Fruit fly (Drosophila melanogaster) whole organism, embryonic: Measurements from ENCODE around the gene Lcp65Ac.
A peak's percentile ranks its signal among the peaks of the same experiment; 100 is the strongest.

Experiments
- Aef1 ChIP-seq: fragments of 200-800 bp; sonication (Bioruptor generic); IDR thresholded peaks from 3 replicates; pipeline ENCODE4 v1.3.6; 2022; ENCODE audit warnings: missing biosample characterization, missing genetic modification characterization
- Atf-2 ChIP-seq: fragments of 200-800 bp; sonication (Bioruptor generic); optimal IDR thresholded peaks from 2 replicates; lab custom pipeline; 2016; ENCODE audit warnings: missing biosample characterization, missing genetic modification characterization
- CG10366 ChIP-seq: fragments of 200-800 bp; sonication (Bioruptor generic); IDR thresholded peaks from 2 replicates; pipeline ENCODE4 v1.3.6; 2022; ENCODE audit warnings: missing biosample characterization, missing genetic modification characterization
- CG10543 ChIP-seq: fragments of 200-800 bp; sonication (Bioruptor generic); optimal IDR thresholded peaks from 3 replicates; lab custom pipeline; 2017; ENCODE audit warnings: missing biosample characterization, mild to moderate bottlenecking, missing genetic modification characterization, moderate library complexity
- CG11247 ChIP-seq: fragments of 200-800 bp; sonication (Bioruptor generic); IDR thresholded peaks from 2 replicates; pipeline ENCODE4 v1.3.6; 2022; ENCODE audit warnings: missing biosample characterization, missing genetic modification characterization
- CG13123 ChIP-seq: fragments of 200-800 bp; sonication (Bioruptor generic); optimal IDR thresholded peaks from 2 replicates; lab custom pipeline; 2016; ENCODE audit warnings: missing biosample characterization, missing genetic modification characterization
- CG13287 ChIP-seq: fragments of 200-800 bp; sonication (Bioruptor generic); IDR thresholded peaks from 2 replicates; pipeline ENCODE4 v1.3.6; 2022; ENCODE audit warnings: missing biosample characterization, missing genetic modification characterization; ENCODE audit not compliant: partially characterized antibody
- CG13296 ChIP-seq: fragments of 200-800 bp; sonication (Bioruptor generic); optimal IDR thresholded peaks from 3 replicates; lab custom pipeline; 2018; ENCODE audit warnings: missing biosample characterization, mild to moderate bottlenecking, missing genetic modification characterization
- CG15514 ChIP-seq: fragments of 200-800 bp; sonication (Bioruptor generic); optimal IDR thresholded peaks from 3 replicates; lab custom pipeline; 2017; ENCODE audit warnings: missing biosample characterization, missing genetic modification characterization, mild to moderate bottlenecking, moderate library complexity, missing genetic modification reagents
- CG1602 ChIP-seq: fragments of 200-800 bp; sonication (Bioruptor generic); optimal IDR thresholded peaks from 3 replicates; lab custom pipeline; 2016; ENCODE audit warnings: missing biosample characterization, missing genetic modification characterization
- CG1603 ChIP-seq: fragments of 200-800 bp; sonication (Bioruptor generic); optimal IDR thresholded peaks from 2 replicates; lab custom pipeline; 2019; ENCODE audit warnings: missing biosample characterization, mild to moderate bottlenecking, missing genetic modification characterization, moderate library complexity
- CG1647 ChIP-seq: fragments of 200-800 bp; sonication (Bioruptor generic); optimal IDR thresholded peaks from 3 replicates; lab custom pipeline; 2016; ENCODE audit warnings: missing biosample characterization, missing genetic modification characterization
- CG16813 ChIP-seq: fragments of 200-800 bp; sonication (Bioruptor generic); IDR thresholded peaks from 3 replicates; pipeline ENCODE4 v1.3.6; 2022; ENCODE audit warnings: missing biosample characterization, missing genetic modification characterization; ENCODE audit not compliant: partially characterized antibody
- CG17328 ChIP-seq: fragments of 200-800 bp; sonication (Bioruptor generic); IDR thresholded peaks from 2 replicates; pipeline ENCODE4 v1.3.6; 2022; ENCODE audit warnings: missing biosample characterization, missing genetic modification characterization
- CG17361 ChIP-seq: fragments of 200-800 bp; sonication (Bioruptor generic); IDR thresholded peaks from 3 replicates; pipeline ENCODE4 v1.3.6; 2022; ENCODE audit warnings: missing biosample characterization, missing genetic modification characterization
- CG2120 ChIP-seq: fragments of 200-800 bp; sonication (Bioruptor generic); optimal IDR thresholded peaks from 3 replicates; lab custom pipeline; 2016; ENCODE audit warnings: missing biosample characterization, missing genetic modification characterization
- CG3065 ChIP-seq: fragments of 200-800 bp; sonication (Bioruptor generic); optimal IDR thresholded peaks from 2 replicates; lab custom pipeline; 2016; ENCODE audit warnings: missing biosample characterization, missing genetic modification characterization
- CG34224 ChIP-seq: fragments of 200-800 bp; sonication (Bioruptor generic); IDR thresholded peaks from 3 replicates; pipeline ENCODE4 v1.3.6; 2022; ENCODE audit warnings: missing biosample characterization, missing genetic modification characterization; ENCODE audit not compliant: partially characterized antibody
- CG3838 ChIP-seq: fragments of 200-800 bp; sonication (Bioruptor generic); optimal IDR thresholded peaks from 3 replicates; lab custom pipeline; 2016; ENCODE audit warnings: missing biosample characterization, missing genetic modification characterization
- CG5953 ChIP-seq: fragments of 200-800 bp; sonication (Bioruptor generic); IDR thresholded peaks from 2 replicates; pipeline ENCODE4 v1.3.6; 2022; ENCODE audit warnings: missing biosample characterization, missing genetic modification characterization
- CG6683 ChIP-seq: fragments of 200-800 bp; sonication (Bioruptor generic); optimal IDR thresholded peaks from 2 replicates; lab custom pipeline; 2017; ENCODE audit warnings: missing biosample characterization, mild to moderate bottlenecking, missing genetic modification characterization, missing genetic modification reagents
- CG7745 ChIP-seq: fragments of 200-800 bp; sonication (Bioruptor generic); optimal IDR thresholded peaks from 2 replicates; lab custom pipeline; 2018; ENCODE audit warnings: missing biosample characterization, mild to moderate bottlenecking, missing genetic modification characterization, moderate library complexity
- CG7963 ChIP-seq: fragments of 200-800 bp; sonication (Bioruptor generic); IDR thresholded peaks from 3 replicates; pipeline ENCODE4 v1.3.6; 2022; ENCODE audit warnings: missing biosample characterization, missing genetic modification characterization; ENCODE audit not compliant: partially characterized antibody
- CG8359 ChIP-seq: fragments of 200-800 bp; sonication (Bioruptor generic); optimal IDR thresholded peaks from 2 replicates; lab custom pipeline; 2017; ENCODE audit warnings: missing biosample characterization, mild to moderate bottlenecking, missing genetic modification characterization, borderline replicate concordance
- CHES-1-like ChIP-seq: fragments of 200-800 bp; sonication (Bioruptor generic); optimal IDR thresholded peaks from 2 replicates; lab custom pipeline; 2016; ENCODE audit warnings: missing biosample characterization, missing genetic modification characterization
- E2f2 ChIP-seq: fragments of 200-800 bp; sonication (Bioruptor generic); IDR thresholded peaks from 2 replicates; pipeline ENCODE4 v1.3.6; 2022; ENCODE audit warnings: missing biosample characterization, missing genetic modification characterization
- H15 ChIP-seq: fragments of 200-800 bp; sonication (Bioruptor generic); IDR thresholded peaks from 3 replicates; pipeline ENCODE4 v1.3.6; 2022; ENCODE audit warnings: missing biosample characterization, missing genetic modification characterization
- Hr51 ChIP-seq, 2 experiments: fragments of 200-800 bp; sonication (Bioruptor generic); optimal IDR thresholded peaks; 2 replicates in 1 of 2; 3 replicates in 1 of 2; lab custom pipeline; 2016 to 2018; ENCODE audit warnings: missing biosample characterization in 2 of 2, missing genetic modification characterization in 2 of 2, mild to moderate bottlenecking in 1 of 2, moderate library complexity in 1 of 2
- Hr78 ChIP-seq, 2 experiments: fragments of 200-800 bp in 1 of 2; fragments of >200 bp in 1 of 2; sonication (Bioruptor generic) in 1 of 2; optimal IDR thresholded peaks; 2 replicates each; lab custom pipeline; 2017 to 2019; ENCODE audit warnings: missing biosample characterization in 2 of 2, missing genetic modification characterization in 2 of 2, mild to moderate bottlenecking in 1 of 2, moderate library complexity in 1 of 2
- Lim3 ChIP-seq: fragments of 200-800 bp; sonication (Bioruptor generic); IDR thresholded peaks from 2 replicates; pipeline ENCODE4 v1.3.6; 2022; ENCODE audit warnings: missing biosample characterization, missing genetic modification characterization
- Nf-YC ChIP-seq: fragments of 200-800 bp; optimal IDR thresholded peaks from 3 replicates; lab custom pipeline; 2019; ENCODE audit warnings: missing biosample characterization, mild to moderate bottlenecking, missing genetic modification characterization, moderate library complexity
- Poxn ChIP-seq: fragments of 200-800 bp; sonication (Bioruptor generic); IDR thresholded peaks from 2 replicates; pipeline ENCODE4 v1.3.6; 2022; ENCODE audit warnings: missing biosample characterization, missing genetic modification characterization
- Scr ChIP-seq: fragments of 200-800 bp; sonication (Bioruptor generic); IDR thresholded peaks from 2 replicates; pipeline ENCODE4 v1.3.6; 2022; ENCODE audit warnings: missing biosample characterization, missing genetic modification characterization; ENCODE audit not compliant: partially characterized antibody
- Sry-β ChIP-seq: fragments of 200-800 bp; sonication (Bioruptor generic); optimal IDR thresholded peaks from 2 replicates; lab custom pipeline; 2018; ENCODE audit warnings: missing biosample characterization, mild to moderate bottlenecking, missing genetic modification characterization, moderate library complexity
- Xrp1 ChIP-seq: fragments of 200-800 bp; sonication (Bioruptor generic); IDR thresholded peaks from 2 replicates; pipeline ENCODE4 v1.3.6; 2022; ENCODE audit warnings: missing biosample characterization, missing genetic modification characterization
- bowl ChIP-seq: fragments of 200-800 bp; sonication (Bioruptor generic); IDR thresholded peaks from 2 replicates; pipeline ENCODE4 v1.3.6; 2022; ENCODE audit warnings: missing biosample characterization, missing genetic modification characterization
- br ChIP-seq: fragments of >200 bp; optimal IDR thresholded peaks from 2 replicates; lab custom pipeline; 2017
- caup ChIP-seq: fragments of 200-800 bp; sonication (Bioruptor generic); optimal IDR thresholded peaks from 3 replicates; lab custom pipeline; 2017; ENCODE audit warnings: missing biosample characterization, mild to moderate bottlenecking, missing genetic modification characterization, moderate library complexity; ENCODE audit not compliant: severe bottlenecking
- croc ChIP-seq: fragments of 200-800 bp; sonication (Bioruptor generic); conservative IDR thresholded peaks from 3 replicates; pipeline ENCODE4 v1.3.6; 2022; ENCODE audit warnings: missing biosample characterization, missing genetic modification characterization
- disco-r ChIP-seq: fragments of 200-800 bp; sonication (Bioruptor generic); optimal IDR thresholded peaks from 2 replicates; lab custom pipeline; 2016; ENCODE audit warnings: missing biosample characterization, missing genetic modification characterization
- esg ChIP-seq: fragments of 200-800 bp; sonication (Bioruptor generic); conservative IDR thresholded peaks from 2 replicates; pipeline ENCODE4 v1.3.6; 2022; ENCODE audit warnings: missing biosample characterization, missing genetic modification characterization
- eve ChIP-seq, 2 experiments: fragments of >200 bp; optimal IDR thresholded peaks; 2 replicates each; lab custom pipeline; 2017; ENCODE audit warnings: missing biosample characterization in 2 of 2, missing genetic modification characterization in 2 of 2
- ewg ChIP-seq: fragments of 200-800 bp; sonication (Bioruptor generic); optimal IDR thresholded peaks from 3 replicates; lab custom pipeline; 2017; ENCODE audit warnings: mild to moderate bottlenecking, missing biosample characterization, missing genetic modification reagents, missing genetic modification characterization
- nerfin-1 ChIP-seq: fragments of 200-800 bp; sonication (Bioruptor generic); optimal IDR thresholded peaks from 3 replicates; lab custom pipeline; 2019; ENCODE audit warnings: missing biosample characterization, mild to moderate bottlenecking, missing genetic modification characterization, moderate library complexity
- pb ChIP-seq: fragments of 200-800 bp; sonication (Bioruptor generic); optimal IDR thresholded peaks from 3 replicates; lab custom pipeline; 2016; ENCODE audit warnings: missing biosample characterization, missing genetic modification characterization
- peb ChIP-seq: fragments of 200-800 bp; sonication (Bioruptor generic); IDR thresholded peaks from 2 replicates; pipeline ENCODE4 v1.3.6; 2022; ENCODE audit warnings: missing biosample characterization, missing genetic modification characterization
- repo ChIP-seq: fragments of 200-800 bp; sonication (Bioruptor generic); optimal IDR thresholded peaks from 2 replicates; lab custom pipeline; 2016; ENCODE audit warnings: missing biosample characterization, missing genetic modification characterization
- ro ChIP-seq: fragments of 200-800 bp; sonication (Bioruptor generic); IDR thresholded peaks from 2 replicates; pipeline ENCODE4 v1.3.6; 2022; ENCODE audit warnings: missing biosample characterization, missing genetic modification characterization
- ssp ChIP-seq: fragments of 200-800 bp; sonication (Bioruptor generic); IDR thresholded peaks from 2 replicates; pipeline ENCODE4 v1.3.6; 2022; ENCODE audit warnings: missing biosample characterization, missing genetic modification characterization
- tin ChIP-seq: fragments of 200-800 bp; sonication (Bioruptor generic); optimal IDR thresholded peaks from 3 replicates; lab custom pipeline; 2016; ENCODE audit warnings: missing biosample characterization, missing genetic modification characterization
- z ChIP-seq: fragments of 200-800 bp; sonication (Bioruptor generic); IDR thresholded peaks from 3 replicates; pipeline ENCODE4 v1.3.6; 2022; ENCODE audit warnings: missing biosample characterization, missing genetic modification characterization

Gene Lcp65Ac

DNA sequence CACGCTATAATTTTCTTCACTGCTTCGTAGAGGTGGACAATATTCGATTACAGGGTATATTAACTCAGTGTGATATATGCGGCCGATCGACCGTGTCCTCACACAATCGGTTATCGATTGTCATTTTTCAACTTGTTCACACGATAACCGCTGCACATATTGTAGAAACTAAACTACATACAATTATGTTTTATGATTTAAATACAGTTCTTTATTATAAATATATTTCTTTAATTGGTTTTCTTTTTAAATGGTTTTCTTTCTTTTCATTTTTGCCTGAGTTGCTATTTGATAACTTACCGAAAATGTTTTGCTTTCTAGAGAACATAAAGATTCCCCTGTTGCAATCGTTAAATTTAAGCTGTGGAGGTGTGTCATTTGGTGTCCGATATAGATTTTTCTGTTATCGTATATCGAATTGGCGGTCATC, 29.2 kb downstream of the Lcp65Ac start, which contains the start of the genes fmt and CG7376 (continued):
- no peak for TF ChIP-seq CG3838 (GFP tag; lab: Kevin White, UChicago)
- peak; percentile 65 for TF ChIP-seq E2f2 (GFP tag; lab: Robert Waterston, UW)
- no peak for TF ChIP-seq Aef1 (GFP tag; lab: Robert Waterston, UW)
- no peak for TF ChIP-seq repo (GFP tag; lab: Kevin White, UChicago)
- peak; percentile 10 for TF ChIP-seq CG1602 (GFP tag; lab: Kevin White, UChicago)
- peak; percentile 80 for TF ChIP-seq Scr (GFP tag; lab: Robert Waterston, UW)
- TF ChIP-seq bowl (GFP tag; lab: Robert Waterston, UW), result no peak
- TF ChIP-seq CG16813, result peak; percentile 81
- TF ChIP-seq CG17361, result no peak
- TF ChIP-seq CG11247 (GFP tag; lab: Robert Waterston, UW), result no peak
- no peak for TF ChIP-seq Hr78 (GFP tag; optimal IDR thresholded peaks at IDR 0.05; lab: Kevin White, UChicago)
- TF ChIP-seq CG34224 (GFP tag; lab: Robert Waterston, UW), result peak; percentile 69; the same call in 2 of the 3 replicates
- no peak for TF ChIP-seq z
- no peak for TF ChIP-seq CG13296 (GFP tag; lab: Kevin White, UChicago)
- TF ChIP-seq CG6683 (GFP tag; lab: Kevin White, UChicago), result no peak
- peak; percentile 70 for TF ChIP-seq CG13287
- no peak for TF ChIP-seq tin (GFP tag; lab: Kevin White, UChicago)
- TF ChIP-seq CG1603 (tag; lab: Kevin White, UChicago), result no peak
- TF ChIP-seq CG1647 (GFP tag; lab: Kevin White, UChicago), result no peak
- TF ChIP-seq CG13123 (GFP tag; lab: Kevin White, UChicago), result no peak
- peak; percentile 28 for TF ChIP-seq nerfin-1
- no peak for TF ChIP-seq peb
- peak; percentile 93 for TF ChIP-seq ssp (GFP tag; lab: Robert Waterston, UW)
- TF ChIP-seq Poxn (GFP tag; lab: Robert Waterston, UW), result no peak
- TF ChIP-seq CG2120 (GFP tag; lab: Kevin White, UChicago), result peak; percentile 43
- TF ChIP-seq croc (GFP tag; lab: Robert Waterston, UW), result no peak
- TF ChIP-seq H15 (GFP tag; lab: Robert Waterston, UW), result no peak
- no peak for TF ChIP-seq CG10366 (GFP tag; lab: Robert Waterston, UW)
- TF ChIP-seq pb (GFP tag; lab: Kevin White, UChicago), result no peak
- TF ChIP-seq Xrp1 (GFP tag; lab: Robert Waterston, UW), result no peak
- TF ChIP-seq CG15514 (GFP tag; lab: Kevin White, UChicago), result no peak
- TF ChIP-seq eve (GFP tag; optimal IDR thresholded peaks at IDR 0.05; lab: Kevin White, UChicago), result no peak
- no peak for TF ChIP-seq br (lab: Kevin White, UChicago)
- no peak for TF ChIP-seq Sry-β (GFP tag; lab: Kevin White, UChicago)
- no peak; the same call in 1 of the 2 replicates for TF ChIP-seq esg (GFP tag; lab: Robert Waterston, UW)
- TF ChIP-seq ewg (GFP tag; lab: Kevin White, UChicago), result no peak
- TF ChIP-seq Lim3, result no peak
- no peak for TF ChIP-seq ro
- TF ChIP-seq CG3065 (GFP tag; lab: Kevin White, UChicago), result no peak
- TF ChIP-seq CG7963 (GFP tag; lab: Robert Waterston, UW), result peak; percentile 85
- no peak for TF ChIP-seq CG7745
- no peak for TF ChIP-seq CG8359 (GFP tag; lab: Kevin White, UChicago)
- no peak for TF ChIP-seq disco-r (GFP tag; lab: Kevin White, UChicago)
- TF ChIP-seq Hr51 (GFP tag; optimal IDR thresholded peaks at IDR 0.05; lab: Kevin White, UChicago), result no peak
- no peak for TF ChIP-seq CHES-1-like
- TF ChIP-seq caup (GFP tag; lab: Kevin White, UChicago), result no peak
- TF ChIP-seq CG10543, result no peak
- TF ChIP-seq CG17328 (GFP tag; lab: Robert Waterston, UW), result no peak
- TF ChIP-seq CG5953 (GFP tag; lab: Robert Waterston, UW), result no peak
- no peak for TF ChIP-seq Nf-YC (tag; lab: Kevin White, UChicago)
- no peak for TF ChIP-seq Atf-2
